Worm (Caenorhabditis elegans) whole organism, L1 larva: ENCODE measurements around the gene D1025.1.

Experiments used
- C16A3.4 ChIP-seq: fragments of 150-350 bp; optimal IDR thresholded peaks from 2 replicates; lab custom pipeline; 2014; ENCODE audit warnings: missing biosample characterization, missing genetic modification characterization
- C34B4.2 ChIP-seq: sonication (generic microtip); optimal IDR thresholded peaks from 2 replicates; lab custom pipeline; 2017; ENCODE audit warnings: mild to moderate bottlenecking, missing genetic modification characterization, missing compliant biosample characterization
- alr-1 ChIP-seq: fragments of 200-800 bp; sonication (Bioruptor generic); optimal IDR thresholded peaks from 2 replicates; lab custom pipeline; 2018; ENCODE audit warnings: borderline replicate concordance, mild to moderate bottlenecking, missing genetic modification characterization, missing compliant biosample characterization
- ceh-82 ChIP-seq, 3 experiments: fragments of 150-350 bp in 1 of 3; sonication (generic microtip) in 2 of 3; optimal IDR thresholded peaks; 2 replicates each; lab custom pipeline; 2014 to 2017; ENCODE audit warnings: missing biosample characterization in 3 of 3, missing genetic modification characterization in 3 of 3
- ceh-88 ChIP-seq: fragments of 200-800 bp; sonication (Bioruptor generic); IDR thresholded peaks from 2 replicates; pipeline ENCODE4 v1.3.6; 2022; ENCODE audit warnings: missing genetic modification characterization, missing compliant biosample characterization
- dpl-1 ChIP-seq, 3 experiments: fragments of 150-350 bp in 2 of 3; sonication (generic microtip) in 1 of 3; optimal IDR thresholded peaks; 2 replicates each; lab custom pipeline; 2014 to 2017; ENCODE audit warnings: missing biosample characterization in 3 of 3, missing genetic modification characterization in 3 of 3, missing genetic modification reagents in 3 of 3
- dsc-1 ChIP-seq: sonication (generic microtip); optimal IDR thresholded peaks from 2 replicates; lab custom pipeline; 2016; ENCODE audit warnings: mild to moderate bottlenecking, missing genetic modification characterization, missing compliant biosample characterization
- efl-1 ChIP-seq, 4 experiments: fragments of 150-350 bp; optimal IDR thresholded peaks in 3 of 4; peaks in 1 of 4; 1 replicate in 1 of 4; 2 replicates in 3 of 4; lab custom pipeline; 2014; ENCODE audit warnings: missing biosample characterization in 2 of 4, missing genetic modification characterization in 2 of 4, missing genetic modification reagents in 2 of 4
- egl-13 ChIP-seq: sonication (generic microtip); optimal IDR thresholded peaks from 2 replicates; lab custom pipeline; 2016; ENCODE audit warnings: missing genotype, missing genetic modification reagents, missing genetic modification characterization, missing compliant biosample characterization
- egl-27 ChIP-seq, 2 experiments: fragments of 150-350 bp in 1 of 2; sonication (generic microtip); optimal IDR thresholded peaks; 3 replicates each; lab custom pipeline; 2017 to 2018; ENCODE audit warnings: missing biosample characterization in 2 of 2, missing genetic modification characterization in 2 of 2, missing genetic modification reagents in 2 of 2
- elt-2 ChIP-seq: sonication (generic microtip); optimal IDR thresholded peaks from 2 replicates; lab custom pipeline; 2016; ENCODE audit warnings: missing genetic modification characterization, mild to moderate bottlenecking, inconsistent platforms, missing compliant biosample characterization, missing genetic modification reagents
- elt-3 ChIP-seq, 6 experiments: fragments of 150-350 bp in 1 of 6; sonication (generic microtip); optimal IDR thresholded peaks; 2 replicates each; lab custom pipeline; 2017 to 2018; ENCODE audit warnings: missing biosample characterization in 6 of 6, missing genetic modification characterization in 6 of 6, inconsistent platforms in 1 of 6
- fkh-10 ChIP-seq: sonication (generic microtip); optimal IDR thresholded peaks from 2 replicates; lab custom pipeline; 2017; ENCODE audit warnings: missing biosample characterization, missing genetic modification reagents, missing genetic modification characterization
- fkh-8 ChIP-seq: sonication (generic microtip); optimal IDR thresholded peaks from 2 replicates; lab custom pipeline; 2016; ENCODE audit warnings: mild to moderate bottlenecking, missing genetic modification characterization, missing compliant biosample characterization
- fos-1 ChIP-seq: fragments of 150-350 bp; optimal IDR thresholded peaks from 2 replicates; lab custom pipeline; 2014; ENCODE audit warnings: missing biosample characterization, missing genetic modification characterization
- irx-1 ChIP-seq: sonication (generic microtip); optimal IDR thresholded peaks from 2 replicates; lab custom pipeline; 2016; ENCODE audit warnings: missing genetic modification characterization, missing compliant biosample characterization
- isw-1 ChIP-seq: fragments of 200-800 bp; sonication (Bioruptor generic); IDR thresholded peaks from 2 replicates; pipeline ENCODE4 v1.3.6; 2022; ENCODE audit warnings: missing genetic modification characterization, missing compliant biosample characterization
- lin-14 ChIP-seq: fragments of 200-800 bp; sonication (Bioruptor generic); optimal IDR thresholded peaks from 2 replicates; lab custom pipeline; 2018; ENCODE audit warnings: mild to moderate bottlenecking, missing genetic modification characterization, moderate library complexity, missing compliant biosample characterization
- lin-35 ChIP-seq, 2 experiments: fragments of 150-350 bp; optimal IDR thresholded peaks; 2 replicates each; lab custom pipeline; 2014; ENCODE audit warnings: missing biosample characterization in 2 of 2, missing genetic modification characterization in 2 of 2, missing genetic modification reagents in 2 of 2
- lin-39 ChIP-seq: fragments of 150-350 bp; optimal IDR thresholded peaks from 2 replicates; lab custom pipeline; 2014; ENCODE audit warnings: missing biosample characterization, missing genetic modification reagents, missing genetic modification characterization
- lsy-2 ChIP-seq, 2 experiments: fragments of 150-350 bp; optimal IDR thresholded peaks; 2 replicates each; lab custom pipeline; 2014; ENCODE audit warnings: missing biosample characterization in 2 of 2, missing genetic modification characterization in 2 of 2
- mab-9 ChIP-seq: fragments of 200-800 bp; sonication (Bioruptor generic); IDR thresholded peaks from 2 replicates; pipeline ENCODE4 v1.3.6; 2022; ENCODE audit warnings: missing genetic modification reagents, missing genetic modification characterization, missing compliant biosample characterization
- nhr-19 ChIP-seq: fragments of 200-800 bp; sonication (Bioruptor generic); conservative IDR thresholded peaks from 2 replicates; pipeline ENCODE4 v1.3.6; 2022; ENCODE audit warnings: missing genetic modification characterization, missing compliant biosample characterization
- nhr-20 ChIP-seq: sonication (generic microtip); optimal IDR thresholded peaks from 2 replicates; lab custom pipeline; 2016; ENCODE audit warnings: mild to moderate bottlenecking, missing genetic modification characterization, missing compliant biosample characterization
- nhr-47 ChIP-seq: sonication (generic microtip); optimal IDR thresholded peaks from 2 replicates; lab custom pipeline; 2016; ENCODE audit warnings: mild to moderate bottlenecking, missing genetic modification characterization, moderate library complexity, missing compliant biosample characterization
- nhr-71 ChIP-seq: sonication (generic microtip); optimal IDR thresholded peaks from 2 replicates; lab custom pipeline; 2016; ENCODE audit warnings: mild to moderate bottlenecking, missing genetic modification characterization, moderate library complexity, missing compliant biosample characterization
- nhr-76 ChIP-seq: sonication (generic microtip); optimal IDR thresholded peaks from 2 replicates; lab custom pipeline; 2017; ENCODE audit warnings: missing biosample characterization, missing genetic modification characterization
- nhr-84 ChIP-seq: sonication (generic microtip); optimal IDR thresholded peaks from 2 replicates; lab custom pipeline; 2017; ENCODE audit warnings: missing biosample characterization, missing genetic modification characterization
- pag-3 ChIP-seq: sonication (generic microtip); optimal IDR thresholded peaks from 2 replicates; lab custom pipeline; 2017; ENCODE audit warnings: missing genetic modification characterization, mild to moderate bottlenecking, missing compliant biosample characterization, antibody characterized with exemption, borderline replicate concordance; ENCODE audit not compliant: insufficient read depth
- pqm-1 ChIP-seq: sonication (generic microtip); optimal IDR thresholded peaks from 3 replicates; lab custom pipeline; 2017; ENCODE audit warnings: missing biosample characterization, missing genetic modification characterization
- rnt-1 ChIP-seq: sonication (generic microtip); optimal IDR thresholded peaks from 2 replicates; lab custom pipeline; 2016; ENCODE audit warnings: mild to moderate bottlenecking, missing genetic modification characterization, moderate library complexity, missing compliant biosample characterization
- skn-1 ChIP-seq: fragments of 150-350 bp; optimal IDR thresholded peaks from 2 replicates; lab custom pipeline; 2014; ENCODE audit warnings: missing biosample characterization, missing genetic modification characterization
- snpc-4 ChIP-seq: fragments of 150-350 bp; optimal IDR thresholded peaks from 2 replicates; lab custom pipeline; 2014; ENCODE audit warnings: missing biosample characterization, missing genetic modification characterization
- snu-23 ChIP-seq: sonication (generic microtip); optimal IDR thresholded peaks from 2 replicates; lab custom pipeline; 2016; ENCODE audit warnings: missing genetic modification characterization, missing compliant biosample characterization
- swsn-7 ChIP-seq: sonication (generic microtip); optimal IDR thresholded peaks from 2 replicates; lab custom pipeline; 2016; ENCODE audit warnings: missing genetic modification characterization, missing compliant biosample characterization
- tbx-2 ChIP-seq: sonication (generic microtip); optimal IDR thresholded peaks from 2 replicates; lab custom pipeline; 2016; ENCODE audit warnings: missing genetic modification characterization, missing compliant biosample characterization
- unc-62 ChIP-seq: fragments of 150-350 bp; optimal IDR thresholded peaks from 2 replicates; lab custom pipeline; 2014; ENCODE audit warnings: missing biosample characterization, missing genetic modification reagents, missing genetic modification characterization
- unc-86 ChIP-seq: sonication (generic microtip); optimal IDR thresholded peaks from 2 replicates; lab custom pipeline; 2016; ENCODE audit warnings: missing genetic modification characterization, missing compliant biosample characterization
- unc-98 ChIP-seq: fragments of 200-800 bp; sonication (Bioruptor generic); IDR thresholded peaks from 2 replicates; pipeline ENCODE4 v1.3.6; 2022; ENCODE audit warnings: missing genetic modification characterization, missing compliant biosample characterization
- xbp-1 ChIP-seq: sonication (generic microtip); optimal IDR thresholded peaks from 2 replicates; lab custom pipeline; 2016; ENCODE audit warnings: missing genetic modification characterization, missing compliant biosample characterization
- zip-4 ChIP-seq: fragments of 200-800 bp; sonication (Bioruptor generic); optimal IDR thresholded peaks from 2 replicates; lab custom pipeline; 2018; ENCODE audit warnings: mild to moderate bottlenecking, missing genetic modification characterization, moderate library complexity, missing compliant biosample characterization
- ztf-11 ChIP-seq, 2 experiments: sonication (generic microtip); optimal IDR thresholded peaks; 2 replicates each; lab custom pipeline; 2016 to 2017; ENCODE audit warnings: missing genetic modification characterization in 2 of 2, missing biosample characterization in 1 of 2, missing compliant biosample characterization in 1 of 2
- ztf-4 ChIP-seq: fragments of 150-350 bp; optimal IDR thresholded peaks from 2 replicates; lab custom pipeline; 2014; ENCODE audit warnings: missing biosample characterization, missing genetic modification characterization

D1025.1 gene

DNA sequence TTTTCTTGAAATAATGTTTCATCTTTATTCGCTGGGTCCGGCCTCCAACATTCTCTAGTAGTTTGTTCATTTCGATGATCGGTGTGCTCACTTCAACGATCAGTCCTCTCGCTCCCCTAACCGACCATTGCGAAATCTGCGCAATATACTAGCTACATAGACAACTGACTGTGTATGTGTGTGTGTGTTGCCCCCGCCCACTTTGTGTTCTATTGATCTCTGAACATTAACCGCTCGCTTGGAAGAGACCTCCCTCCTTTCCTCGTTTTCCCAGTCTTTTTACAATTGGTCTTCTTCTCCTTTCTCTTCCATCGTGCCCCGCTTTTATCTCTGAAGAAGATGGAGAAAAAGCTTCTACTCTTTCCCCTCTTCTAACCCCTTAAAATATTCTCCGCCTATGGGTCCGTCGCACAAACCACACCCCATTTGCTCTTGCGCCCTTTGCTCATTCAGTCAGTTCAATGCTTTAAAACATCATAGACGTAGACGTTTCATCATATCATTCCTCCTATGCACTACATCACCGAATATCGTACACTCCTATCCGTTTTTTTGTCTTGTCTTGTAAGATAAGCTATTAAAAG is 36.9 kb downstream of the D1025.1 start:
- TF ChIP-seq nhr-71 (tag; lab: Kevin White, UChicago) = peak; percentile 96
- TF ChIP-seq dpl-1 (GFP tag; optimal IDR thresholded peaks at IDR 0.05; lab: Kevin White, UChicago) = peak in 1 of 3 experiments; percentile 2
- TF ChIP-seq pag-3 (tag; lab: Kevin White, UChicago) = no peak
- TF ChIP-seq ceh-82 (tag; optimal IDR thresholded peaks at IDR 0.05; lab: Kevin White, UChicago) = peak; percentile 45 to 59 (median 59)
- TF ChIP-seq xbp-1 = peak; percentile 35
- TF ChIP-seq pqm-1 (tag; lab: Kevin White, UChicago) = no peak
- TF ChIP-seq lin-35 (GFP tag; optimal IDR thresholded peaks at IDR 0.05; lab: Kevin White, UChicago) = peak; percentile 8 to 19
- TF ChIP-seq ceh-88 (GFP tag; lab: Robert Waterston, UW) = no peak
- TF ChIP-seq skn-1 (tag; lab: Kevin White, UChicago) = peak; percentile 78
- peak; percentile 54 for TF ChIP-seq fkh-8
- TF ChIP-seq mab-9 = 0 out of 2 replicates have a peak, but pooled peaks have one; percentile 19
- peak; percentile 55 for TF ChIP-seq irx-1 (tag; lab: Kevin White, UChicago)
- peak; percentile 72 for TF ChIP-seq nhr-47 (tag; lab: Kevin White, UChicago)
- peak; percentile 40 for TF ChIP-seq isw-1 (GFP tag; lab: Robert Waterston, UW)
- peak; percentile 49 for TF ChIP-seq elt-2 (tag; lab: Kevin White, UChicago)
- peak; percentile 68 for TF ChIP-seq unc-86 (tag; lab: Kevin White, UChicago)
- TF ChIP-seq fos-1 (tag; lab: Kevin White, UChicago) = no peak
- peak; percentile 32 for TF ChIP-seq ztf-4 (tag; lab: Kevin White, UChicago)
- peak; percentile 28 for TF ChIP-seq egl-13 (tag; lab: Kevin White, UChicago)
- no peak for TF ChIP-seq C34B4.2
- no peak for TF ChIP-seq C16A3.4 (tag; lab: Kevin White, UChicago)
- TF ChIP-seq swsn-7 (tag; lab: Kevin White, UChicago) = peak; percentile 64
- TF ChIP-seq efl-1 (optimal IDR thresholded peaks at IDR 0.05; lab: Kevin White, UChicago) = peak in 1 of 2 experiments; percentile 33
- TF ChIP-seq efl-1 (GFP tag; optimal IDR thresholded peaks at IDR 0.05 in 1 of 2; lab: Kevin White, UChicago) = peak in 1 of 2 experiments; percentile 92
- no peak for TF ChIP-seq unc-62
- TF ChIP-seq tbx-2 (tag; lab: Kevin White, UChicago) = peak; percentile 76
- peak; percentile 17 for TF ChIP-seq dsc-1 (tag; lab: Kevin White, UChicago)
- TF ChIP-seq rnt-1 (tag; lab: Kevin White, UChicago) = peak; percentile 88
- TF ChIP-seq lsy-2 (tag; optimal IDR thresholded peaks at IDR 0.05; lab: Kevin White, UChicago) = peak; percentile 41 to 56
- no peak for TF ChIP-seq nhr-84 (tag; lab: Kevin White, UChicago)
- TF ChIP-seq snu-23 (GFP tag; lab: Kevin White, UChicago) = peak; percentile 70
- TF ChIP-seq alr-1 (tag; lab: Kevin White, UChicago) = no peak
- no peak for TF ChIP-seq ztf-11 (tag; optimal IDR thresholded peaks at IDR 0.05; lab: Kevin White, UChicago)
- TF ChIP-seq nhr-19 (GFP tag; lab: Robert Waterston, UW) = peak; percentile 80
- 0 out of 2 replicates have a peak, but pooled peaks have one; percentile 22 for TF ChIP-seq unc-98
- TF ChIP-seq egl-27 (tag; optimal IDR thresholded peaks at IDR 0.05; lab: Kevin White, UChicago) = peak in 1 of 2 experiments; percentile 61
- TF ChIP-seq nhr-20 (tag; lab: Kevin White, UChicago) = peak; percentile 65
- TF ChIP-seq nhr-76 (tag; lab: Kevin White, UChicago) = no peak
- TF ChIP-seq zip-4 = peak; percentile 78
- peak; percentile 30 for TF ChIP-seq lin-39 (tag; lab: Kevin White, UChicago)
- TF ChIP-seq elt-3 (tag; optimal IDR thresholded peaks at IDR 0.05; lab: Kevin White, UChicago) = peak in 1 of 6 experiments; percentile 13
- peak; percentile 96 for TF ChIP-seq lin-14 (GFP tag; lab: Kevin White, UChicago)
- TF ChIP-seq snpc-4 (tag; lab: Kevin White, UChicago) = peak; percentile 7
- peak; percentile 80 for TF ChIP-seq fkh-10 (GFP tag; lab: Kevin White, UChicago)
- TF ChIP-seq, all 84 proteins: peak for 32
